Worm (Caenorhabditis elegans): ENCODE results near the gene rab-7.
A peak's percentile ranks its signal among the peaks of the same experiment; 100 is the strongest.

The rab-7 gene

DNA sequence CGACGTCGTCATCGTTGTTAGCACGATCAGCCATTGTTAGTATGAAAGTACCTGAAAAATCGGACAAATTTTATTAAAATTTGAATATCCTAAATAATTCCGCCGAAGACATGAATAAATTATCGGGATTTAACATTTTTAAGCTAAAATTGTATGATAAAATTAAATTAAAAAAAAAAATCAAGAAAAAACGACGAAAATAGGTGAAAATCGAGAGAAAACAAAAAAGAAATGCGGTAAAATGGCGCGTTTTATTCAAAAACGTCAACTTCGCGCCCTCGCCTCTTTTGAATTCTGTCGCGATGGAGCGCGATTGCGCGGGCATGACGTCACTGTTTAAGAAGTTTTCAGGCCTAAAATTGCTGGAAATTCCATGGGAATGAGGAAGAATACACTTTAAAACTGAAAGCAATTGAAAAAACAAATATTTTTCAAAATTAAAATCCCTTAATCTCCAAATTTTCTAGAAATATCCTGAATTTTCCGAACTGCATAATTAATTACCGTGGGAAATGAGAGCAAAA, 39.9 kb upstream of the rab-7 start, which contains the start of gene mcm-2 (continued):
- no peak for TF ChIP-seq lsy-12 (tag; optimal IDR thresholded peaks at IDR 0.05)
- TF ChIP-seq elt-2 (tag; optimal IDR thresholded peaks at IDR 0.05), result peak; percentile 33

DNA sequence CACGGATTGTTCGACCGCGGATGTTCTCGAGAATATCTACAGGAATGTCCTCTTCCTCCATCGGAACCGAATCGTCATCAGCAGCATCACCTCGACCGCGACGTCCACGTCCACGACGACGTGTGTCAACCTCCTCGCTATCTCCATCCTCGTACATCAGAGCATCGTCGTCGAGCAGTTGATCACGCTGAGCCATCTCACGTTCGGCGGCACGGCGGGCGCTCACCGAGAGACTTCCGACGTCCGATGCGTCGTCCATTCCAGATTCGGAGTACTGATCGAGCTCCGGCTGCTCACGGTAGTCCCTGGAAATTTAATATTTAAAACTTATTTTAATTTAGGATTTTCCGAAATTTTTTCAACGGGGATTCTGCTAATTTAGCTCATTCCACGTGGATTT, 39.2 kb upstream of the rab-7 start:
- no peak for TF ChIP-seq fkh-10 (GFP tag; optimal IDR thresholded peaks at IDR 0.05)
- TF ChIP-seq lsy-12 (tag; optimal IDR thresholded peaks at IDR 0.05), result no peak
- TF ChIP-seq unc-39 (tag; optimal IDR thresholded peaks at IDR 0.05), result no peak
- TF ChIP-seq unc-62 (GFP tag; optimal IDR thresholded peaks at IDR 0.05), result no peak
- no peak for TF ChIP-seq lin-15B (tag; optimal IDR thresholded peaks at IDR 0.05)
- no peak for TF ChIP-seq pha-4 (tag; optimal IDR thresholded peaks at IDR 0.05)
- TF ChIP-seq snpc-4 (tag; optimal IDR thresholded peaks at IDR 0.05), result no peak

DNA sequence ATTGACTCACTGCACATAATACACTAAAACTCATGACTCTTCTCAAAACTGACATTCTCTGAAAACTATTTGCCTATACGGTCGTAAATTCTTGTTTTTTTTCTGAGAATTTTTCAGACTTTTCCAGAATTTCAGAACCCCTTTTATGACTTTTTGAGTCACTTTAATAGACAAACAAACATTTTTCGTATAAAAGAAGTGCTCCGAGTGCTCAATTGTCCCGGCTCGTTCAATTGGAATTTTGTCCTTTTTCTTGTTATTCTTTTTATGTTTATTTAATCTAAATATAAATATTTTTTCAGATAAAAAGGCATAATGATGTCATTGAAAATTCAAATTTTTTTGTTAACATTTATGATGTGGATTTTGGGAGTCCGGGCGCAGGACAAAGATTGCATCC, 32.2 kb upstream of the rab-7 start, which contains the start of gene Y17G7B.23:
Gene Y17G7B.23, plus strand, starts transcription at position 301 of the 400 bp plus-strand sequence.
- TF ChIP-seq lsy-12 (tag; optimal IDR thresholded peaks at IDR 0.05), result no peak
- TF ChIP-seq nhr-25 (tag; optimal IDR thresholded peaks at IDR 0.05), result no peak
- TF ChIP-seq ceh-9 (tag; optimal IDR thresholded peaks at IDR 0.05), result no peak
- TF ChIP-seq ztf-4 (tag; optimal IDR thresholded peaks at IDR 0.05), result no peak
- TF ChIP-seq daf-12 (tag; optimal IDR thresholded peaks at IDR 0.05), result no peak
- no peak for TF ChIP-seq zag-1 (tag; optimal IDR thresholded peaks at IDR 0.05)

DNA sequence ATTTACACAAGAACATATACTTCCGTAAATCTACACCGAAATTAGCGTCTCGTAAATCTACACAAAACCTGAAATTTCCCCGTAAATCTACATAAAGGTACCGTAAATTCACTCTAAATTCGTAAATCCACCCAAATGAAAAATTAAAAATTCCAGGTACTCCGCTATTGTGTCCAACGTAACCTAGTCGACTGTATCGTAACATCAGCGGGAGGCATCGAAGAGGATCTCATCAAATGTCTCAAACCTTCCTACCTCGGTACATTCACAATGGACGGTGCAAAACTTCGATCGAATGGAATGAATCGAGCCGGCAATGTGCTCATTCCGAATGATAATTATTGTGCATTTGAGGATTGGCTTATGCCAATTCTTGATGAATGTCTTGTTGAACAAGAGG, 28.2 kb upstream of the rab-7 start:
- TF ChIP-seq nhr-77 (tag; optimal IDR thresholded peaks at IDR 0.05) (no peak), jun-1 (tag; optimal IDR thresholded peaks at IDR 0.05) (no peak), nhr-43 (tag; optimal IDR thresholded peaks at IDR 0.05; ENCODE audit: poor library complexity, severe bottlenecking) (no peak), nhr-23 (tag; optimal IDR thresholded peaks at IDR 0.05) (no peak), elt-2 (tag; optimal IDR thresholded peaks at IDR 0.05) (no peak), unc-62 (GFP tag; optimal IDR thresholded peaks at IDR 0.05) (no peak), elt-3 (tag; optimal IDR thresholded peaks at IDR 0.05) (no peak), ZK546.5 (tag; optimal IDR thresholded peaks at IDR 0.05) (no peak), nhr-237 (tag; optimal IDR thresholded peaks at IDR 0.05) (no peak), nhr-76 (tag; optimal IDR thresholded peaks at IDR 0.05) (no peak), ceh-16 (tag; optimal IDR thresholded peaks at IDR 0.05) (no peak), fkh-10 (GFP tag; optimal IDR thresholded peaks at IDR 0.05) (no peak)

DNA sequence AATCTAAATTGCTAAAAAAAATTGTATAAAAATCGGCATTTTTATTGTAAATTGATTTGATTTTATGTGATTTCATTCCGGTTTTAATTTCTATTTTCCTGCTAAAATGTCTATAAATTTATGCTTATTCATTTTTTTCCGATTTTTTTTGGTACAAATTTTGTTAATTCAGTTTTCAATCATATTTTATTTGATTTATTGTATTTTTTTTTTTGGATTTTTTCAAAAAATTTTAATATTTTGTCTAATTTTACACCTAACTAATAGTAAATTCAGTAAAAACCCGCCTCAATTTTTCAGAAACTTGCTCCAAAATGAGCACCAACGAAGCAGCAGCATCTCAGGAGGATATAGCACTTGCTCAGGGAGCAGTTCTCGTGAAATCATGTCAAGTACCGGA, 26.0 kb upstream of the rab-7 start, which contains the start of gene dhps-1:
Gene dhps-1, plus strand, starts transcription at position 301 of the 400 bp plus-strand sequence.
- TF ChIP-seq lin-15B (tag; optimal IDR thresholded peaks at IDR 0.05) (no peak), nhr-67 (tag; optimal IDR thresholded peaks at IDR 0.05) (no peak), zag-1 (tag; optimal IDR thresholded peaks at IDR 0.05) (no peak), ceh-82 (tag; optimal IDR thresholded peaks at IDR 0.05) (no peak)

DNA sequence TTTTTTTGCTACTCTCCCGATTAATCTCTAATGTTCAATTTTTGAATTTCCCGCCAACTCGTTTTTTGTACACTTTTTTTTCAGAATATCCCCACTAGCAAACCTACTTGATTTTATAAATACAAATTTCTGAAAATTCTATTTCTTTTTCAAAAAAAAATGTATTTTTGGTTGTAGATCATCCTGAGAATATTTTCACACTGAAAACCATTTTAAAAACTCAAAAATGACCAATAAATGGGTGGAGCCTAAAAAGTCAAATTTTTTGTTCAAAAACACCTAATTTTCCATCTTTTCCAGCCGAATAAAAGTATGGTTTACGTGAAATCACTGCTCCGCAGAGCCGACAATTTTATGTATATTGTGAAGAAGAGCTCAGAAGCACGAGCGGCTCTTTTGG, 22.0 kb upstream of the rab-7 start, which contains the start of gene Y17G7B.3:
Gene Y17G7B.3, plus strand, starts transcription at position 301 of the 400 bp plus-strand sequence.
- TF ChIP-seq aly-2 (tag; optimal IDR thresholded peaks at IDR 0.05) (no peak), snpc-4 (tag; optimal IDR thresholded peaks at IDR 0.05) (no peak), ztf-4 (tag; optimal IDR thresholded peaks at IDR 0.05) (no peak), lsy-12 (tag; optimal IDR thresholded peaks at IDR 0.05) (no peak), fkh-2 (tag; optimal IDR thresholded peaks at IDR 0.05) (no peak), sea-2 (GFP tag; optimal IDR thresholded peaks at IDR 0.05) (no peak), jun-1 (tag; optimal IDR thresholded peaks at IDR 0.05) (no peak), mml-1 (tag; optimal IDR thresholded peaks at IDR 0.05) (no peak), nhr-28 (tag; optimal IDR thresholded peaks at IDR 0.05) (no peak), ceh-28 (tag; optimal IDR thresholded peaks at IDR 0.05) (no peak), ceh-16 (tag; optimal IDR thresholded peaks at IDR 0.05) (no peak), nhr-12 (tag; optimal IDR thresholded peaks at IDR 0.05) (no peak), fkh-10 (GFP tag; optimal IDR thresholded peaks at IDR 0.05) (no peak), elt-3 (tag; optimal IDR thresholded peaks at IDR 0.05) (no peak)
